Worm (Caenorhabditis elegans): ENCODE results near the gene glt-6.

- TF ChIP-seq fkh-10 (GFP tag; optimal IDR thresholded peaks at IDR 0.05) (no peak), skn-1 (tag; optimal IDR thresholded peaks at IDR 0.05) (peak; percentile 89), nhr-90 (tag; optimal IDR thresholded peaks at IDR 0.05; ENCODE audit: poor library complexity) (no peak), nhr-77 (tag; optimal IDR thresholded peaks at IDR 0.05) (no peak), nhr-84 (tag; optimal IDR thresholded peaks at IDR 0.05) (no peak), isw-1 (GFP tag; IDR thresholded peaks at IDR 0.05) (no peak), mep-1 (tag; optimal IDR thresholded peaks at IDR 0.05) (no peak), egl-27 (tag; optimal IDR thresholded peaks at IDR 0.05) (no peak), C34B4.2 (tag; optimal IDR thresholded peaks at IDR 0.05) (no peak)
Measured at ce11 chrIV:7549844-7550243, 46.4 kb downstream of the glt-6 start.
